Fruit fly (Drosophila melanogaster): Measurements from ENCODE around the gene drd.

drd gene

DNA sequence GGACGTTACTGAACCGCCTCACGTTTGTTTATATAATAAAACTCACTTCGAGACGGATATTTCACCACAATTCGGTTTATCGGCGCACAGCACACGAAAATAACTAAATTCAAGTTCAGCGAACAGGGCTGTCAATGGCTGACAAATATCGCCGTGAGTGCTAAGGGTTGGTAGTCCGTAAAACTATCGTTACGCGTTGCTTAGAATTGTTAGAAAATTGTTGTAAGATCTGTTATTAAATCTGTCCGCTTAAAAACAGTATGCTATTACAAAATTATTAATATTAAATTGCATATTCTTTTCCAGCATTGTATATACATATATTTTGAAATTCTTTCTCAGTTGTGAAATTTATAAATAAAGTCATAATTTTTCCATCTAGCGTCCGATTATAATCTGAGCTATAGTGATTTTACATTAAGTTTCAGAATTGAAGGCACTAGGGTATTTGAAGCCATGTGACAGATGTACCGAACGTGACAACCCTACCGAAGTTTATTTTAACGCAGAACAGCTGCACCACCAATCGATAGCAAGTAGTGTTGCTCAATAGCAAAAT is 40.9 kb upstream of the drd start, which contains the start of gene Cox17 (continued):
- TF ChIP-seq Hmr (GFP tag; optimal IDR thresholded peaks at IDR 0.05) (peak; percentile 84), B-H1 (GFP tag; IDR thresholded peaks at IDR 0.05) (peak; percentile 53; the same call in 2 of the 3 replicates), Lim3 (GFP tag; IDR thresholded peaks at IDR 0.05) (no peak), Mes4 (GFP tag; optimal IDR thresholded peaks at IDR 0.05) (no peak), CG4424 (GFP tag; optimal IDR thresholded peaks at IDR 0.05) (peak; percentile 82), MESR4 (GFP tag; optimal IDR thresholded peaks at IDR 0.05) (no peak), Drgx (GFP tag; IDR thresholded peaks at IDR 0.05) (peak; percentile 65; the same call in 1 of the 2 replicates), CG15514 (GFP tag; optimal IDR thresholded peaks at IDR 0.05) (peak; percentile 71), BEAF-32 (GFP tag; optimal IDR thresholded peaks at IDR 0.05) (peak; percentile 93), CG13123 (GFP tag; optimal IDR thresholded peaks at IDR 0.05) (peak; percentile 65), gcm2 (GFP tag; optimal IDR thresholded peaks at IDR 0.05) (peak; percentile 32), Camta (GFP tag; optimal IDR thresholded peaks at IDR 0.05) (peak; percentile 48), ken (GFP tag; IDR thresholded peaks at IDR 0.05) (peak; percentile 69; the same call in 2 of the 3 replicates), CG8388 (GFP tag; optimal IDR thresholded peaks at IDR 0.05) (peak; percentile 77), vnd (GFP tag; IDR thresholded peaks at IDR 0.05; ENCODE audit: partially characterized antibody) (peak; percentile 78), ase (GFP tag; IDR thresholded peaks at IDR 0.05) (peak; percentile 55; the same call in 1 of the 3 replicates), CG12942 (GFP tag; optimal IDR thresholded peaks at IDR 0.05) (peak; percentile 72), org-1 (GFP tag; optimal IDR thresholded peaks at IDR 0.05) (peak; percentile 71), CG2199 (GFP tag; IDR thresholded peaks at IDR 0.05) (no peak), PHDP (tag; optimal IDR thresholded peaks at IDR 0.05) (peak; percentile 73), da (GFP tag; optimal IDR thresholded peaks at IDR 0.05) (no peak), CG8089 (GFP tag; optimal IDR thresholded peaks at IDR 0.05) (peak; percentile 66), fd3F (GFP tag; optimal IDR thresholded peaks at IDR 0.05) (peak; percentile 63), Doc3 (GFP tag; IDR thresholded peaks at IDR 0.05; ENCODE audit: partially characterized antibody) (peak; percentile 75), Dref (GFP tag; IDR thresholded peaks at IDR 0.05) (peak; percentile 49), Dll (GFP tag; IDR thresholded peaks at IDR 0.05; ENCODE audit: partially characterized antibody) (peak; percentile 84), bab2 (GFP tag; optimal IDR thresholded peaks at IDR 0.05) (peak; percentile 61), Hmx (GFP tag; optimal IDR thresholded peaks at IDR 0.05) (peak; percentile 70), Atf-2 (GFP tag; optimal IDR thresholded peaks at IDR 0.05) (peak; percentile 68), mirr (GFP tag; optimal IDR thresholded peaks at IDR 0.05) (no peak), emc (GFP tag; optimal IDR thresholded peaks at IDR 0.05) (peak; percentile 20), CG42726 (GFP tag; IDR thresholded peaks at IDR 0.05; ENCODE audit: partially characterized antibody) (0 out of 2 replicates have a peak, but pooled peaks have one; percentile 25), CG18764 (GFP tag; optimal IDR thresholded peaks at IDR 0.05) (peak; percentile 80), Rfx (GFP tag; IDR thresholded peaks at IDR 0.05) (peak; percentile 82), ftz-f1 (GFP tag; optimal IDR thresholded peaks at IDR 0.05) (peak; percentile 67), sima (GFP tag; optimal IDR thresholded peaks at IDR 0.05) (no peak), Max (GFP tag; optimal IDR thresholded peaks at IDR 0.05) (peak; percentile 84), chm (GFP tag; IDR thresholded peaks at IDR 0.05) (0 out of 2 replicates have a peak, but pooled peaks have one; percentile 5), Gug (GFP tag; IDR thresholded peaks at IDR 0.05) (peak; percentile 80; the same call in 2 of the 4 replicates), CG1233 (GFP tag; optimal IDR thresholded peaks at IDR 0.05) (peak; percentile 78), Oaz (GFP tag; IDR thresholded peaks at IDR 0.05) (no peak), maf-S (GFP tag; optimal IDR thresholded peaks at IDR 0.05) (peak; percentile 20), peb (GFP tag; IDR thresholded peaks at IDR 0.05) (no peak), grn (GFP tag; optimal IDR thresholded peaks at IDR 0.05) (peak; percentile 15), zfh2 (GFP tag; optimal IDR thresholded peaks at IDR 0.05) (peak; percentile 86), HLH3B (GFP tag; IDR thresholded peaks at IDR 0.05) (peak; percentile 26; the same call in 1 of the 2 replicates), gsb-n (tag; optimal IDR thresholded peaks at IDR 0.05) (peak; percentile 62), CG17912 (GFP tag; optimal IDR thresholded peaks at IDR 0.05) (no peak), NC2β (GFP tag; optimal IDR thresholded peaks at IDR 0.05) (peak; percentile 43), CG14965 (GFP tag; optimal IDR thresholded peaks at IDR 0.05; ENCODE audit: borderline replicate concordance) (no peak)
